Fruit fly (Drosophila melanogaster) whole organism: ENCODE results near the gene MAGE.

ENCODE experiments used
- CG8478 ChIP-seq: fragments of >200 bp; optimal IDR thresholded peaks from 2 replicates; lab custom pipeline; 2018; ENCODE audit warnings: inconsistent platforms
- Dll ChIP-seq: fragments of >200 bp; optimal IDR thresholded peaks from 2 replicates; lab custom pipeline; 2017
- pan ChIP-seq: fragments of >200 bp; optimal IDR thresholded peaks from 2 replicates; lab custom pipeline; 2017
- psq ChIP-seq: fragments of >200 bp; optimal IDR thresholded peaks from 2 replicates; lab custom pipeline; 2017
- usp ChIP-seq: fragments of >200 bp; optimal IDR thresholded peaks from 2 replicates; lab custom pipeline; 2017; ENCODE audit warnings: missing biosample characterization, missing genetic modification characterization, mixed read lengths

DNA sequence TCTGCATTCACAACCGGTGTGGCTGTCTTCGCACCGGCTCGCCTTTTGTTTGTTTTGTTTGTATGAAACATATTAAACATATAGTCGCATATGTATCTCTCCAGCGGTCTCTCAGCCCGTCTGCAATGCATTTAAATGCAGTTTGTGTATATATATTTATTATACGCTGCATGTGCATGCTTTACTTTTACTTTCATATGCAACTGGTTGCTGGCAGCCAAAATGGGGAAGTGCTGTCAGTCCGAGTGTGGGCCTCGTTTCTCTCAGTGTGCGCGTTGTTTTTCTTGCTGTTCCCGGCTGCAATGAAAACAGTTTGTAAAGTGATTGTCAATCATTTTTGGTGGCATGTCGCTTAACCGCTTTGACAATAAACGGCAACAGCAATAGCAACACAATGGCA, 4.6 kb upstream of the MAGE start:
- TF ChIP-seq psq = no peak
- no peak for TF ChIP-seq Dll (lab: Kevin White, UChicago)
- no peak for TF ChIP-seq CG8478 (lab: Kevin White, UChicago)
- no peak for TF ChIP-seq pan (lab: Kevin White, UChicago)
- no peak for TF ChIP-seq usp (GFP tag; lab: Kevin White, UChicago)
